Fruit fly (Drosophila melanogaster) S2 (cell line): ENCODE results near the gene CG14352.

ENCODE experiments used
- CG8478 ChIP-seq: fragments of >200 bp; optimal IDR thresholded peaks from 2 replicates; lab custom pipeline; 2018
- CTCF ChIP-seq, 2 experiments: fragments of >200 bp; optimal IDR thresholded peaks; 2 replicates each; lab custom pipeline; 2018

- TF ChIP-seq CG8478 (no peak), CTCF (optimal IDR thresholded peaks at IDR 0.05; lab: Kevin White, UChicago) (no peak)
Measured at dm6 chr2L:1638650-1639549, 27.7 kb downstream of the CG14352 start.
